Worm (Caenorhabditis elegans): ENCODE data around the gene acr-18.

DNA sequence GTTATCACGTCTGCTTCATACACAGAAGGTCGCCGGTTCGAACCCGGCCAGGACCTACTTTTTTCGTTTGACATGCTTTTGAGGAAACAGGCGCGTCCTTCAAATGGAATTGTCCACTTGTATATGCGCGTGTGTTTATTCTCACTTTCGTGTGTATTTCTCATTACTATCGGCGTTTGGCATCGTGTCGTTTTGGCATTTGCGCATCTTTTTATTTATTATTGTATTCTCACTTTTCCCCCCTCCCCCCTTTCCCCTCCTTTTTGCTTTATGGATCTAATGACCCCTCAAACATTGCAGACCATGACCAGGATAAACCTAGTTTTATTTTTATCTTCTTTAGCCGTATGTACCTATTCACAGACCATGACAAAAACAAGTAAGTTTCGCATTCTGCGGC, 41.5 kb downstream of the acr-18 start, which contains the start of gene F21A3.3:
- TF ChIP-seq snpc-4 (tag; optimal IDR thresholded peaks at IDR 0.05): no peak
- TF ChIP-seq unc-62 (GFP tag; optimal IDR thresholded peaks at IDR 0.05): no peak
- TF ChIP-seq ztf-11 (tag; optimal IDR thresholded peaks at IDR 0.05): no peak
- no peak for TF ChIP-seq nhr-237 (tag; optimal IDR thresholded peaks at IDR 0.05)
